Fruit fly (Drosophila melanogaster): ENCODE results near the gene HDAC11.

The HDAC11 gene

dm6 chr3R:24870389-24871048, 14.5 kb upstream of the HDAC11 start, which contains the start of gene CycB3 (continued):
- TF ChIP-seq dimm (GFP tag; IDR thresholded peaks at IDR 0.05) (no peak), wor (GFP tag; IDR thresholded peaks at IDR 0.05) (no peak), nerfin-1 (tag; optimal IDR thresholded peaks at IDR 0.05) (peak; percentile 40), CG17829 (tag; optimal IDR thresholded peaks at IDR 0.05) (peak; percentile 54), grau (tag; optimal IDR thresholded peaks at IDR 0.05) (peak; percentile 16), btn (GFP tag; optimal IDR thresholded peaks at IDR 0.05) (no peak), CG11247 (GFP tag; IDR thresholded peaks at IDR 0.05) (no peak), CG8924 (tag; optimal IDR thresholded peaks at IDR 0.05) (no peak), Hr39 (optimal IDR thresholded peaks at IDR 0.05) (no peak), CTCF (GFP tag; optimal IDR thresholded peaks at IDR 0.05) (peak; percentile 58), E2f2 (GFP tag; IDR thresholded peaks at IDR 0.05) (peak; percentile 100), CG33213 (GFP tag; optimal IDR thresholded peaks at IDR 0.05) (peak; percentile 63), seq (GFP tag; IDR thresholded peaks at IDR 0.05) (no peak), ac (GFP tag; optimal IDR thresholded peaks at IDR 0.05) (peak; percentile 35), yki (optimal IDR thresholded peaks at IDR 0.05) (no peak), Dad (GFP tag; optimal IDR thresholded peaks at IDR 0.05) (peak; percentile 2), Hmr (GFP tag; optimal IDR thresholded peaks at IDR 0.05) (peak; percentile 42), rib (GFP tag; IDR thresholded peaks at IDR 0.05) (no peak), CG10565 (GFP tag; optimal IDR thresholded peaks at IDR 0.05) (no peak), CG33557 (GFP tag; optimal IDR thresholded peaks at IDR 0.05) (peak; percentile 8), nmo (GFP tag; optimal IDR thresholded peaks at IDR 0.05) (peak; percentile 50), vvl (GFP tag; IDR thresholded peaks at IDR 0.05) (peak; percentile 64), CG12219 (GFP tag; optimal IDR thresholded peaks at IDR 0.05) (peak; percentile 26), ssp (GFP tag; IDR thresholded peaks at IDR 0.05) (peak; percentile 74), NfI (GFP tag; optimal IDR thresholded peaks at IDR 0.05) (peak; percentile 46), bcd (GFP tag; optimal IDR thresholded peaks at IDR 0.05) (peak; percentile 34), Dbx (GFP tag; IDR thresholded peaks at IDR 0.05) (0 out of 3 replicates have a peak, but pooled peaks have one; percentile 13), dm (GFP tag; optimal IDR thresholded peaks at IDR 0.05) (peak; percentile 53), dpn (GFP tag; optimal IDR thresholded peaks at IDR 0.05) (peak in 1 of 2 experiments; percentile 2), knrl (GFP tag; IDR thresholded peaks at IDR 0.05; ENCODE audit: partially characterized antibody) (peak; percentile 27; the same call in 1 of the 3 replicates), CG15514 (GFP tag; optimal IDR thresholded peaks at IDR 0.05) (peak; percentile 81), CG6689 (GFP tag; IDR thresholded peaks at IDR 0.05) (no peak), CG4328 (GFP tag; optimal IDR thresholded peaks at IDR 0.05) (peak; percentile 50), CG9727 (GFP tag; optimal IDR thresholded peaks at IDR 0.05) (peak; percentile 23), CG2116 (GFP tag; optimal IDR thresholded peaks at IDR 0.05) (peak; percentile 99), cwo (GFP tag; optimal IDR thresholded peaks at IDR 0.05) (no peak), Jarid2 (GFP tag; optimal IDR thresholded peaks at IDR 0.05) (peak; percentile 26), CG15601 (tag; optimal IDR thresholded peaks at IDR 0.05) (peak; percentile 4), CG4360 (GFP tag; IDR thresholded peaks at IDR 0.05) (0 out of 2 replicates have a peak, but pooled peaks have one; percentile 22), CG10431 (GFP tag; optimal IDR thresholded peaks at IDR 0.05) (peak; percentile 54), sqz (GFP tag; optimal IDR thresholded peaks at IDR 0.05) (peak; percentile 43), row (GFP tag; IDR thresholded peaks at IDR 0.05) (peak; percentile 27; the same call in 1 of the 3 replicates), CG2202 (tag; optimal IDR thresholded peaks at IDR 0.05) (no peak), mld (GFP tag; IDR thresholded peaks at IDR 0.05; ENCODE audit: partially characterized antibody) (no peak), HmgD (GFP tag; optimal IDR thresholded peaks at IDR 0.05) (peak; percentile 37), E2f1 (GFP tag; IDR thresholded peaks at IDR 0.05) (no peak), ase (GFP tag; IDR thresholded peaks at IDR 0.05) (peak; percentile 36; the same call in 1 of the 3 replicates), CG9797 (GFP tag; optimal IDR thresholded peaks at IDR 0.05) (peak; percentile 98), Deaf1 (tag; optimal IDR thresholded peaks at IDR 0.05) (no peak), sob (GFP tag; IDR thresholded peaks at IDR 0.05) (peak; percentile 19; the same call in 1 of the 2 replicates), CG14014 (GFP tag; IDR thresholded peaks at IDR 0.05) (0 out of 2 replicates have a peak, but pooled peaks have one; percentile 31)
